Fruit fly (Drosophila melanogaster) whole organism, embryonic: ENCODE results near the gene CG14252.
A peak's percentile ranks its signal among the peaks of the same experiment; 100 is the strongest.

Experiments used
- Antp ChIP-seq: fragments of 200-800 bp; sonication (Bioruptor generic); optimal IDR thresholded peaks from 3 replicates; lab custom pipeline; 2016; ENCODE audit warnings: missing biosample characterization, missing genetic modification characterization
- Atf3 ChIP-seq: fragments of 200-800 bp; sonication (Bioruptor generic); optimal IDR thresholded peaks from 3 replicates; lab custom pipeline; 2016; ENCODE audit warnings: missing biosample characterization, missing genetic modification characterization
- BEAF-32 ChIP-seq: fragments of 200-800 bp; sonication (Bioruptor generic); optimal IDR thresholded peaks from 3 replicates; lab custom pipeline; 2017; ENCODE audit warnings: missing biosample characterization, missing genetic modification characterization, mild to moderate bottlenecking, moderate library complexity, missing genetic modification reagents
- Bgb ChIP-seq: fragments of 200-800 bp; sonication (Bioruptor generic); IDR thresholded peaks from 2 replicates; pipeline ENCODE4 v1.3.6; 2022; ENCODE audit warnings: missing biosample characterization, missing genetic modification characterization; ENCODE audit not compliant: partially characterized antibody
- CG10366 ChIP-seq: fragments of 200-800 bp; sonication (Bioruptor generic); IDR thresholded peaks from 2 replicates; pipeline ENCODE4 v1.3.6; 2022; ENCODE audit warnings: missing biosample characterization, missing genetic modification characterization
- CG11247 ChIP-seq: fragments of 200-800 bp; sonication (Bioruptor generic); IDR thresholded peaks from 2 replicates; pipeline ENCODE4 v1.3.6; 2022; ENCODE audit warnings: missing biosample characterization, missing genetic modification characterization
- CG12236 ChIP-seq: fragments of 200-800 bp; sonication (Bioruptor generic); optimal IDR thresholded peaks from 2 replicates; lab custom pipeline; 2016; ENCODE audit warnings: missing biosample characterization, missing genetic modification characterization
- CG1529 ChIP-seq: fragments of 200-800 bp; sonication (Bioruptor generic); optimal IDR thresholded peaks from 3 replicates; lab custom pipeline; 2018; ENCODE audit warnings: missing biosample characterization, missing genetic modification characterization
- CG1603 ChIP-seq: fragments of 200-800 bp; sonication (Bioruptor generic); optimal IDR thresholded peaks from 2 replicates; lab custom pipeline; 2019; ENCODE audit warnings: missing biosample characterization, mild to moderate bottlenecking, missing genetic modification characterization, moderate library complexity
- CG17385 ChIP-seq: fragments of 200-800 bp; sonication (Bioruptor generic); optimal IDR thresholded peaks from 3 replicates; lab custom pipeline; 2018; ENCODE audit warnings: missing biosample characterization, mild to moderate bottlenecking, missing genetic modification characterization
- CG17612 ChIP-seq: fragments of 200-800 bp; sonication (Bioruptor generic); IDR thresholded peaks from 2 replicates; pipeline ENCODE4 v1.3.6; 2022; ENCODE audit warnings: missing biosample characterization, missing genetic modification characterization
- CG1792 ChIP-seq: fragments of 200-800 bp; sonication (Bioruptor generic); optimal IDR thresholded peaks from 2 replicates; lab custom pipeline; 2016; ENCODE audit warnings: missing biosample characterization, missing genetic modification characterization
- CG2678 ChIP-seq: fragments of 200-800 bp; sonication (Bioruptor generic); optimal IDR thresholded peaks from 3 replicates; lab custom pipeline; 2019; ENCODE audit warnings: missing biosample characterization, mild to moderate bottlenecking, missing genetic modification characterization, moderate library complexity
- CG30403 ChIP-seq: fragments of 200-800 bp; sonication (Bioruptor generic); optimal IDR thresholded peaks from 3 replicates; lab custom pipeline; 2016; ENCODE audit warnings: missing biosample characterization, missing genetic modification characterization
- CG33557 ChIP-seq: fragments of 200-800 bp; sonication (Bioruptor generic); optimal IDR thresholded peaks from 2 replicates; lab custom pipeline; 2019; ENCODE audit warnings: missing biosample characterization, mild to moderate bottlenecking, missing genetic modification characterization, moderate library complexity
- CG34376 ChIP-seq: fragments of 200-800 bp; sonication (Bioruptor generic); optimal IDR thresholded peaks from 2 replicates; lab custom pipeline; 2018; ENCODE audit warnings: missing biosample characterization, mild to moderate bottlenecking, missing genetic modification characterization
- CG7786 ChIP-seq: fragments of 200-800 bp; sonication (Bioruptor generic); optimal IDR thresholded peaks from 2 replicates; lab custom pipeline; 2016; ENCODE audit warnings: missing biosample characterization, missing genetic modification characterization
- CG7839 ChIP-seq: fragments of 200-800 bp; sonication (Bioruptor generic); optimal IDR thresholded peaks from 3 replicates; lab custom pipeline; 2018; ENCODE audit warnings: missing biosample characterization, mild to moderate bottlenecking, missing genetic modification characterization, moderate library complexity
- CG7963 ChIP-seq: fragments of 200-800 bp; sonication (Bioruptor generic); IDR thresholded peaks from 3 replicates; pipeline ENCODE4 v1.3.6; 2022; ENCODE audit warnings: missing biosample characterization, missing genetic modification characterization; ENCODE audit not compliant: partially characterized antibody
- CG9609 ChIP-seq: fragments of 200-800 bp; sonication (Bioruptor generic); optimal IDR thresholded peaks from 3 replicates; lab custom pipeline; 2016; ENCODE audit warnings: missing biosample characterization, missing genetic modification characterization
- CrebB ChIP-seq: fragments of 200-800 bp; sonication (Bioruptor generic); optimal IDR thresholded peaks from 3 replicates; lab custom pipeline; 2018; ENCODE audit warnings: missing biosample characterization, mild to moderate bottlenecking, missing genetic modification characterization
- Drgx ChIP-seq: fragments of 200-800 bp; sonication (Bioruptor generic); IDR thresholded peaks from 2 replicates; pipeline ENCODE4 v1.3.6; 2022; ENCODE audit warnings: missing biosample characterization, missing genetic modification characterization
- Eip74EF ChIP-seq, 2 experiments: fragments of 200-800 bp in 1 of 2; fragments of >200 bp in 1 of 2; sonication (Bioruptor generic) in 1 of 2; optimal IDR thresholded peaks; 2 replicates each; lab custom pipeline; 2017 to 2019; ENCODE audit warnings: missing biosample characterization in 2 of 2, missing genetic modification characterization in 2 of 2, mild to moderate bottlenecking in 1 of 2, moderate library complexity in 1 of 2
- HLH54F ChIP-seq: fragments of 200-800 bp; sonication (Bioruptor generic); optimal IDR thresholded peaks from 3 replicates; lab custom pipeline; 2016; ENCODE audit warnings: missing biosample characterization, missing genetic modification characterization
- HLHmδ ChIP-seq: fragments of 200-800 bp; sonication (Bioruptor generic); optimal IDR thresholded peaks from 2 replicates; lab custom pipeline; 2018; ENCODE audit warnings: missing biosample characterization, mild to moderate bottlenecking, missing genetic modification characterization, moderate library complexity
- Nf-YA ChIP-seq: fragments of 200-800 bp; sonication (Bioruptor generic); IDR thresholded peaks from 2 replicates; pipeline ENCODE4 v1.3.6; 2022; ENCODE audit warnings: missing biosample characterization, missing genetic modification characterization
- Pdp1 ChIP-seq, 2 experiments: fragments of 200-800 bp; sonication (Bioruptor generic); optimal IDR thresholded peaks; 3 replicates each; lab custom pipeline; 2016; ENCODE audit warnings: missing biosample characterization in 2 of 2, missing genetic modification characterization in 2 of 2, mild to moderate bottlenecking in 1 of 2, moderate library complexity in 1 of 2
- Rx ChIP-seq: fragments of 200-800 bp; sonication (Bioruptor generic); IDR thresholded peaks from 2 replicates; pipeline ENCODE4 v1.3.6; 2022; ENCODE audit warnings: missing biosample characterization, missing genetic modification characterization
- Side ChIP-seq: fragments of 200-800 bp; sonication (Bioruptor generic); optimal IDR thresholded peaks from 2 replicates; lab custom pipeline; 2016; ENCODE audit warnings: missing biosample characterization, missing genetic modification characterization
- bsh ChIP-seq, 2 experiments: fragments of 200-800 bp; sonication (Bioruptor generic); optimal IDR thresholded peaks; 2 replicates each; lab custom pipeline; 2017 to 2018; ENCODE audit warnings: mild to moderate bottlenecking in 2 of 2, missing biosample characterization in 2 of 2, missing genetic modification characterization in 2 of 2, moderate library complexity in 1 of 2
- crc ChIP-seq: fragments of 200-800 bp; sonication (Bioruptor generic); optimal IDR thresholded peaks from 2 replicates; lab custom pipeline; 2016; ENCODE audit warnings: missing biosample characterization, missing genetic modification characterization
- crol ChIP-seq: fragments of 200-800 bp; sonication (Bioruptor generic); IDR thresholded peaks from 2 replicates; pipeline ENCODE4 v1.3.6; 2022; ENCODE audit warnings: missing biosample characterization, missing genetic modification characterization
- fd96Cb ChIP-seq: fragments of 200-800 bp; sonication (Bioruptor generic); optimal IDR thresholded peaks from 2 replicates; lab custom pipeline; 2018; ENCODE audit warnings: missing biosample characterization, mild to moderate bottlenecking, missing genetic modification characterization, moderate library complexity
- ftz-f1 ChIP-seq: fragments of 200-800 bp; sonication (Bioruptor generic); optimal IDR thresholded peaks from 2 replicates; lab custom pipeline; 2016; ENCODE audit warnings: missing biosample characterization, missing genetic modification characterization
- fu2 ChIP-seq: fragments of 200-800 bp; sonication (Bioruptor generic); optimal IDR thresholded peaks from 2 replicates; lab custom pipeline; 2016; ENCODE audit warnings: missing biosample characterization, missing genetic modification characterization
- grau ChIP-seq: fragments of 200-800 bp; optimal IDR thresholded peaks from 3 replicates; lab custom pipeline; 2019; ENCODE audit warnings: missing biosample characterization, mild to moderate bottlenecking, missing genetic modification characterization, moderate library complexity
- hkb ChIP-seq, 2 experiments: fragments of 200-800 bp in 1 of 2; fragments of >200 bp in 1 of 2; sonication (Bioruptor generic) in 1 of 2; IDR thresholded peaks in 1 of 2; optimal IDR thresholded peaks in 1 of 2; 2 replicates each; pipeline versions ENCODE4 v1.3.6 to Lab custom; 2017 to 2022; ENCODE audit warnings: missing biosample characterization in 1 of 2, missing genetic modification characterization in 1 of 2
- knrl ChIP-seq: fragments of 200-800 bp; sonication (Bioruptor generic); IDR thresholded peaks from 3 replicates; pipeline ENCODE4 v1.3.6; 2022; ENCODE audit warnings: missing biosample characterization, missing genetic modification characterization; ENCODE audit not compliant: partially characterized antibody
- mld ChIP-seq: fragments of 200-800 bp; sonication (Bioruptor generic); IDR thresholded peaks from 3 replicates; pipeline ENCODE4 v1.3.6; 2022; ENCODE audit warnings: missing biosample characterization, missing genetic modification characterization; ENCODE audit not compliant: partially characterized antibody
- pfk ChIP-seq: fragments of 200-800 bp; sonication (Bioruptor generic); optimal IDR thresholded peaks from 2 replicates; lab custom pipeline; 2018; ENCODE audit warnings: missing biosample characterization, mild to moderate bottlenecking, missing genetic modification characterization, moderate library complexity
- rib ChIP-seq: fragments of 200-800 bp; sonication (Bioruptor generic); IDR thresholded peaks from 2 replicates; pipeline ENCODE4 v1.3.6; 2022; ENCODE audit warnings: missing biosample characterization, missing genetic modification characterization
- sens-2 ChIP-seq: fragments of 200-800 bp; sonication (Bioruptor generic); IDR thresholded peaks from 2 replicates; pipeline ENCODE4 v1.3.6; 2022; ENCODE audit warnings: missing biosample characterization, missing genetic modification characterization
- sqz ChIP-seq: fragments of 200-800 bp; sonication (Bioruptor generic); optimal IDR thresholded peaks from 3 replicates; lab custom pipeline; 2018; ENCODE audit warnings: missing biosample characterization, mild to moderate bottlenecking, missing genetic modification characterization
- tll ChIP-seq, 2 experiments: fragments of 200-800 bp in 1 of 2; fragments of >200 bp in 1 of 2; sonication (Bioruptor generic) in 1 of 2; optimal IDR thresholded peaks; 2 replicates each; lab custom pipeline; 2017 to 2019; ENCODE audit warnings: missing biosample characterization in 2 of 2, missing genetic modification characterization in 2 of 2, mild to moderate bottlenecking in 1 of 2, moderate library complexity in 1 of 2
- tna ChIP-seq: fragments of 200-800 bp; sonication (Bioruptor generic); IDR thresholded peaks from 2 replicates; pipeline ENCODE4 v1.3.6; 2022; ENCODE audit warnings: missing biosample characterization, missing genetic modification characterization; ENCODE audit not compliant: partially characterized antibody
- wek ChIP-seq: fragments of 200-800 bp; sonication (Bioruptor generic); optimal IDR thresholded peaks from 3 replicates; lab custom pipeline; 2018; ENCODE audit warnings: missing biosample characterization, mild to moderate bottlenecking, missing genetic modification characterization, moderate library complexity
- zfh2 ChIP-seq: fragments of 200-800 bp; sonication (Bioruptor generic); optimal IDR thresholded peaks from 2 replicates; lab custom pipeline; 2016; ENCODE audit warnings: missing biosample characterization, missing genetic modification characterization

The CG14252 gene

dm6 chr3R:26953478-26953874 lies 8.1 kb downstream of the CG14252 start (continued):
- peak; percentile 54 for TF ChIP-seq HLH54F (GFP tag; lab: Kevin White, UChicago)
- TF ChIP-seq Drgx (GFP tag; lab: Robert Waterston, UW) = peak; percentile 91
- TF ChIP-seq CG9609 (GFP tag; lab: Kevin White, UChicago) = peak; percentile 15
- TF ChIP-seq CG33557 (GFP tag; lab: Kevin White, UChicago) = no peak
- TF ChIP-seq Pdp1 (GFP tag; optimal IDR thresholded peaks at IDR 0.05; lab: Kevin White, UChicago) = peak in 1 of 2 experiments; percentile 22
- peak; percentile 28 for TF ChIP-seq fd96Cb (tag; lab: Kevin White, UChicago)
- TF ChIP-seq ftz-f1 (GFP tag; lab: Kevin White, UChicago) = no peak
- TF ChIP-seq Side (GFP tag; lab: Kevin White, UChicago) = peak; percentile 37
- TF ChIP-seq bsh (GFP tag; optimal IDR thresholded peaks at IDR 0.05; lab: Kevin White, UChicago) = peak in 1 of 2 experiments; percentile 70
- TF ChIP-seq CG2678 (tag; lab: Kevin White, UChicago) = peak; percentile 8
- peak; percentile 48 for TF ChIP-seq CG1603
- peak; percentile 28 for TF ChIP-seq grau (tag; lab: Kevin White, UChicago)
- peak; percentile 12 for TF ChIP-seq CG7839 (tag; lab: Kevin White, UChicago)
- peak; percentile 30 for TF ChIP-seq CG7786
- TF ChIP-seq wek (GFP tag; lab: Kevin White, UChicago) = no peak
- TF ChIP-seq fu2 (GFP tag; lab: Kevin White, UChicago) = peak; percentile 43
- TF ChIP-seq CG12236 (GFP tag; lab: Kevin White, UChicago) = peak; percentile 11
- no peak for TF ChIP-seq HLHmδ (GFP tag; lab: Kevin White, UChicago)
- peak; percentile 49 for TF ChIP-seq zfh2

DNA sequence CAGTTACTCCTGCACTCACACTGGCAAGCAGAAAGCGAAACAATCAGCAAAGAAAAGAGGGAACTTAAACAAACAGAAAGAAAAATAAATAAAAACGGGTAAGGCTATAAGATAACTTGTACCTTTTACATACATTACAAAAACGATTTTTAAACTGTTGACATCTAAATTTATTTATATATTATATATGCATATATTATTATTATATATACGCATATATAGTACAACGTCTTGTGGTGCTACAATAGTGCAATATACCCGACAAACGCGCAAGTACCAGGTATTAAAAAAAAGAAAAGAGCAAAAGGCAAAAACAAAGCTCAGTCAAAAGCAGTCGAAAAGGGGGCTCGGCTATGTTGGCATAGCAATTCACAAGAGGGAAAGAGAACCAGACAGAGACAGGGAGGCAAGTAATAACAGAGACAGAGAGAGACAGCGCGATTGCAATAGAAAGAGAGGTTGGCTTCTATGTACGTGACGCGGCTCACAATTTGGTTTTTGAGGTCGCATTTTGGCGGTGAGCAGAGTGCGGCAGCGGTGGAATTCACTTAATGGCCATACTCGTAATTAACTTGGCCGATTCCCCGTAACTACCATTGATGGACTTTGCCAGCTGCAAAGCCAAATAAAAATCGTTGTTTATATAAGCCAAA lies 8.8 kb downstream of the CG14252 start:
- peak; percentile 70 for TF ChIP-seq Rx (GFP tag; lab: Robert Waterston, UW)
- TF ChIP-seq CG30403 (GFP tag; lab: Kevin White, UChicago) = peak; percentile 55
- no peak for TF ChIP-seq Atf3 (GFP tag; lab: Kevin White, UChicago)
- TF ChIP-seq mld (GFP tag; lab: Robert Waterston, UW) = no peak
- no peak for TF ChIP-seq CG1792
- TF ChIP-seq knrl = no peak
- no peak for TF ChIP-seq rib
- TF ChIP-seq CG12236 (GFP tag; lab: Kevin White, UChicago) = no peak
- TF ChIP-seq sqz = peak; percentile 53
- TF ChIP-seq Bgb = no peak; the same call in 1 of the 2 replicates
- TF ChIP-seq hkb (optimal IDR thresholded peaks at IDR 0.05; lab: Kevin White, UChicago) = no peak
- TF ChIP-seq hkb (GFP tag; IDR thresholded peaks at IDR 0.05; lab: Robert Waterston, UW) = peak; percentile 86
- no peak for TF ChIP-seq CrebB (tag; lab: Kevin White, UChicago)
- peak in 1 of 2 experiments; percentile 61 for TF ChIP-seq Eip74EF (GFP tag; optimal IDR thresholded peaks at IDR 0.05; lab: Kevin White, UChicago)
- no peak for TF ChIP-seq CG17612 (GFP tag; lab: Robert Waterston, UW)
- peak; percentile 49 for TF ChIP-seq CG1529 (GFP tag; lab: Kevin White, UChicago)
- peak; percentile 88 for TF ChIP-seq CG10366
- TF ChIP-seq Nf-YA (GFP tag; lab: Robert Waterston, UW) = peak; percentile 79
- no peak for TF ChIP-seq crol (GFP tag; lab: Robert Waterston, UW)
- TF ChIP-seq CG34376 (GFP tag; lab: Kevin White, UChicago) = no peak
- TF ChIP-seq CG17385 (GFP tag; lab: Kevin White, UChicago) = peak; percentile 67
- TF ChIP-seq fu2 (GFP tag; lab: Kevin White, UChicago) = no peak
- TF ChIP-seq CG7963 = no peak
- TF ChIP-seq BEAF-32 = no peak
- no peak for TF ChIP-seq tna (GFP tag; lab: Robert Waterston, UW)
- TF ChIP-seq Antp = no peak
- TF ChIP-seq tll (GFP tag; optimal IDR thresholded peaks at IDR 0.05; lab: Kevin White, UChicago) = no peak
- no peak for TF ChIP-seq pfk (GFP tag; lab: Kevin White, UChicago)
- no peak for TF ChIP-seq sens-2 (GFP tag; lab: Robert Waterston, UW)
- TF ChIP-seq CG11247 (GFP tag; lab: Robert Waterston, UW) = peak; percentile 63; the same call in 1 of the 2 replicates
- TF ChIP-seq crc (GFP tag; lab: Kevin White, UChicago) = no peak
